Worm (Caenorhabditis elegans): ENCODE results near the gene tsen-2.

DNA sequence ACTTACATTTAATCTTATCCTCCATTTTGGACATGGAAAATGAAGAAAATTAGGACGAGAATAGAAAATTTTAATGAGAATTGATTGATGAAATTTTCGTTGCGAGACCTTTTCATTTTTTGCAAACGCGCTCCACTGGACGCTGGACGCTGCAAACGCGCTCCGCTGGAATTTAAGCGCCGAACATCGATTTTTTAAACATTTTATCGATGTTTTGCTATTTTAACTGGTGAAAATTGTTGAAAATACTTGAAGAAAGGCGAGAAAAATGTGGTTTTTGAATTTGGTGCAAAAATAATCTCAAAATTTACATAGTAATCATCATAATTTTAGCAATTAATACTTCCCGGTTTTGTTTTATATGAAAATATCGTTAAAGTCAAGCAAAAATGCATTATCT lies 5.1 kb downstream of the tsen-2 start, which contains the start of gene Y56A3A.41:
- TF ChIP-seq him-1 (tag; optimal IDR thresholded peaks at IDR 0.05), result no peak
- no peak for TF ChIP-seq W03F9.2 (tag; optimal IDR thresholded peaks at IDR 0.05)
